Worm (Caenorhabditis elegans) whole organism, midembryonic: Measurements from ENCODE around the gene M03A8.3.

Source experiments
- flt-1 ChIP-seq: fragments of 200-800 bp; sonication (Bioruptor generic); IDR thresholded peaks from 2 replicates; pipeline ENCODE4 v1.3.6; 2022; ENCODE audit warnings: missing genetic modification characterization, missing compliant biosample characterization
- med-1 ChIP-seq: sonication (generic microtip); optimal IDR thresholded peaks from 2 replicates; lab custom pipeline; 2017; ENCODE audit warnings: missing genetic modification characterization, mild to moderate bottlenecking, missing compliant biosample characterization, antibody characterized with exemption, missing genetic modification reagents; ENCODE audit not compliant: insufficient read depth

DNA sequence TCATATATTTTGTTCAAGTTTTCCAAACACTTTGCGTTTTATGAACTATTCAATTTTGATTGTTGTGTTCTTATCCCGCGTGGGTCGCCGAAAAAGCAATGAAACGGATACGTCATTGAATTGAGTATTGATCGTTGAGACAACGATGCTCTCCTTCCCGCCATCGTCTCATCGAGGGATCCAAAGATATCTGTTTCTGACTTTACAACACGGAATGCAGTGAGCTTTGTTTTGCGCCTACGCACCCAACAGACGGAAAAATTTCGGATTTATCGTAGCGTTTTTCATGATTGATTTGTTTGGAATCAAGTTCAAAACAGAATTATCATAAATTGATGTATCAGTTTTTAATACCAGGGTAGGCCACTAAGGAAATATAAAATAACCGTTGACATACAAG, 22.7 kb downstream of the M03A8.3 start:
- TF ChIP-seq med-1 (GFP tag; lab: Kevin White, UChicago), result no peak
- no peak for TF ChIP-seq flt-1 (GFP tag; lab: Robert Waterston, UW)
